Worm (Caenorhabditis elegans): Measurements from ENCODE around the gene F07C3.2.

Gene F07C3.2

ce11 chrV:9194055-9194454 is 31.8 kb upstream of the F07C3.2 start:
- TF ChIP-seq ces-1 (GFP tag; optimal IDR thresholded peaks at IDR 0.05), result peak; percentile 87
- no peak for TF ChIP-seq nhr-76 (tag; optimal IDR thresholded peaks at IDR 0.05)

- TF ChIP-seq flh-1 (GFP tag; optimal IDR thresholded peaks at IDR 0.05), result no peak
- no peak for TF ChIP-seq nhr-2 (tag; optimal IDR thresholded peaks at IDR 0.05)
- no peak for TF ChIP-seq zip-8 (tag; optimal IDR thresholded peaks at IDR 0.05)
- no peak for TF ChIP-seq sem-2 (GFP tag; optimal IDR thresholded peaks at IDR 0.05)
- TF ChIP-seq pha-4 (tag; optimal IDR thresholded peaks at IDR 0.05), result no peak
- no peak for TF ChIP-seq lin-32 (GFP tag; optimal IDR thresholded peaks at IDR 0.05)
- no peak for TF ChIP-seq sptf-1 (tag; optimal IDR thresholded peaks at IDR 0.05)
- no peak for TF ChIP-seq cnd-1 (tag; optimal IDR thresholded peaks at IDR 0.05)
- TF ChIP-seq nhr-76 (tag; optimal IDR thresholded peaks at IDR 0.05), result no peak
- no peak for TF ChIP-seq mab-5 (tag; optimal IDR thresholded peaks at IDR 0.05)
- no peak for TF ChIP-seq nhr-12 (tag; optimal IDR thresholded peaks at IDR 0.05)
- TF ChIP-seq nhr-237 (tag; optimal IDR thresholded peaks at IDR 0.05), result no peak
- no peak for TF ChIP-seq lin-13 (tag; optimal IDR thresholded peaks at IDR 0.05)
- TF ChIP-seq ceh-43 (GFP tag; optimal IDR thresholded peaks at IDR 0.05), result no peak
- TF ChIP-seq ham-2 (GFP tag; optimal IDR thresholded peaks at IDR 0.05), result no peak
- no peak for TF ChIP-seq mls-2 (tag; optimal IDR thresholded peaks at IDR 0.05)
- no peak for TF ChIP-seq blmp-1 (tag; optimal IDR thresholded peaks at IDR 0.05)
- no peak for TF ChIP-seq bed-3 (GFP tag; optimal IDR thresholded peaks at IDR 0.05)
Observed at ce11 chrV:9197121-9197520, 28.8 kb upstream of the F07C3.2 start, which contains the start of gene C24B5.4. Gene C24B5.4, minus strand, starts transcription at chrV:9197326.

- TF ChIP-seq elt-3 (tag; optimal IDR thresholded peaks at IDR 0.05), result no peak
- no peak for TF ChIP-seq mep-1 (tag; optimal IDR thresholded peaks at IDR 0.05)
- no peak for TF ChIP-seq sptf-1 (tag; optimal IDR thresholded peaks at IDR 0.05)
- TF ChIP-seq unc-39 (tag; optimal IDR thresholded peaks at IDR 0.05), result no peak
- TF ChIP-seq hlh-1 (tag; optimal IDR thresholded peaks at IDR 0.05), result no peak
- TF ChIP-seq ceh-43 (GFP tag; optimal IDR thresholded peaks at IDR 0.05), result no peak
- TF ChIP-seq tbx-8 (GFP tag; optimal IDR thresholded peaks at IDR 0.05), result no peak
- TF ChIP-seq lsy-2 (tag; optimal IDR thresholded peaks at IDR 0.05), result no peak
- TF ChIP-seq pha-4 (tag; optimal IDR thresholded peaks at IDR 0.05), result no peak
- TF ChIP-seq M03D4.4 (tag; optimal IDR thresholded peaks at IDR 0.05), result no peak
- TF ChIP-seq unc-120 (tag; optimal IDR thresholded peaks at IDR 0.05; ENCODE audit: poor library complexity, severe bottlenecking), result no peak
- no peak for TF ChIP-seq flh-1 (GFP tag; optimal IDR thresholded peaks at IDR 0.05)
- no peak for TF ChIP-seq ces-1 (GFP tag; optimal IDR thresholded peaks at IDR 0.05)
Observed at ce11 chrV:9198887-9199286, 27.0 kb upstream of the F07C3.2 start, which contains the start of gene str-177. Gene str-177, minus strand, starts transcription at chrV:9198987.

- no peak for TF ChIP-seq tbx-8 (GFP tag; optimal IDR thresholded peaks at IDR 0.05)
- TF ChIP-seq bed-3 (GFP tag; optimal IDR thresholded peaks at IDR 0.05), result no peak
- no peak for TF ChIP-seq cnd-1 (tag; optimal IDR thresholded peaks at IDR 0.05)
Observed at ce11 chrV:9202710-9203109, 23.2 kb upstream of the F07C3.2 start, which contains the start of gene asp-2. Gene asp-2, plus strand, starts transcription at chrV:9203077.

- TF ChIP-seq bed-3 (GFP tag; optimal IDR thresholded peaks at IDR 0.05) (no peak), nhr-28 (tag; optimal IDR thresholded peaks at IDR 0.05) (no peak), unc-39 (tag; optimal IDR thresholded peaks at IDR 0.05) (no peak), mab-5 (tag; optimal IDR thresholded peaks at IDR 0.05) (no peak), drap-1 (GFP tag; optimal IDR thresholded peaks at IDR 0.05) (no peak), blmp-1 (tag; optimal IDR thresholded peaks at IDR 0.05) (no peak), sem-2 (GFP tag; optimal IDR thresholded peaks at IDR 0.05) (no peak), M03D4.4 (tag; optimal IDR thresholded peaks at IDR 0.05) (no peak), unc-120 (tag; optimal IDR thresholded peaks at IDR 0.05; ENCODE audit: poor library complexity, severe bottlenecking) (no peak)
Observed at ce11 chrV:9207377-9207776, 18.5 kb upstream of the F07C3.2 start, which contains the start of gene inx-10. Gene inx-10, minus strand, starts transcription at chrV:9207477.

- TF ChIP-seq ces-1 (GFP tag; optimal IDR thresholded peaks at IDR 0.05), result peak; percentile 32
- no peak for TF ChIP-seq unc-62 (GFP tag; optimal IDR thresholded peaks at IDR 0.05)
Observed at ce11 chrV:9208878-9209277, 17.0 kb upstream of the F07C3.2 start.
